Fruit fly (Drosophila melanogaster) whole organism, prepupa: ENCODE data around the gene tal-AA.
A peak's percentile ranks its signal among the peaks of the same experiment; 100 is the strongest.

Source experiments
- Blimp-1 ChIP-seq: fragments of 200-800 bp; sonication (Bioruptor generic); optimal IDR thresholded peaks from 3 replicates; lab custom pipeline; 2017; ENCODE audit warnings: missing biosample characterization, missing genetic modification characterization, mild to moderate bottlenecking, moderate library complexity, missing genetic modification reagents
- CG11902 ChIP-seq: fragments of 200-800 bp; sonication (Bioruptor generic); optimal IDR thresholded peaks from 3 replicates; lab custom pipeline; 2016; ENCODE audit warnings: missing biosample characterization, missing genetic modification characterization
- CG16779 ChIP-seq: fragments of 200-800 bp; sonication (Bioruptor generic); optimal IDR thresholded peaks from 3 replicates; lab custom pipeline; 2017; ENCODE audit warnings: missing biosample characterization, mild to moderate bottlenecking, missing genetic modification characterization
- CG34406 ChIP-seq: fragments of 200-800 bp; sonication (Bioruptor generic); optimal IDR thresholded peaks from 3 replicates; lab custom pipeline; 2016; ENCODE audit warnings: missing biosample characterization, missing genetic modification characterization
- CG3919 ChIP-seq: fragments of 200-800 bp; sonication (Bioruptor generic); optimal IDR thresholded peaks from 3 replicates; lab custom pipeline; 2016; ENCODE audit warnings: missing biosample characterization, missing genetic modification characterization
- Eip75B ChIP-seq: fragments of 200-800 bp; sonication (Bioruptor generic); optimal IDR thresholded peaks from 3 replicates; lab custom pipeline; 2016; ENCODE audit warnings: missing biosample characterization, missing genetic modification characterization
- Eip78C ChIP-seq: fragments of 200-800 bp; sonication (Bioruptor generic); peaks from one replicate; lab custom pipeline; 2016; ENCODE audit warnings: missing biosample characterization, missing genetic modification characterization
- fd85E ChIP-seq: fragments of 200-800 bp; sonication (Bioruptor generic); optimal IDR thresholded peaks from 3 replicates; lab custom pipeline; 2016; ENCODE audit warnings: missing biosample characterization, missing genetic modification characterization
- svp ChIP-seq: fragments of 200-800 bp; sonication (Bioruptor generic); peaks from one replicate; lab custom pipeline; 2016; ENCODE audit warnings: missing biosample characterization, missing genetic modification characterization

DNA sequence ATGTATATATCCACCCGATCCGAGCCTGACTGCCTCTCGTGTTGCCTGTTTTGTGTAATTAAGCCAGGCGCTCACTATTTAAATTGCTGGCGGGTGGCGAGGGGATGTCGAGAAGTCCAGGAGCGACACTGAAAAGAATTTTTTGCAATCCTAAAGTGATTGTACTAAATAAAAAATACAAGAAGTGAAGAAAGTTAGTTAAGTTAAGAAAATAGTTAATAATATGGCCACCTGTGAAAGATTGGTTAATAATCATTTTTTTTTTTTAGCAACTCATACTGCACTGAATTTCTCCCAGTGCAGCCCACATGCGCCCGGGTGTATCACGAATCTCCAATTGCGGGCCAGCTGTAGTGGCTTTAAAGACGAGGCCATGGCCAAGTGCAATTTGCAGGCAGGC is 28.0 kb downstream of the tal-AA start:
- TF ChIP-seq fd85E: no peak
- TF ChIP-seq CG16779 (tag; lab: Kevin White, UChicago): peak; percentile 7
- TF ChIP-seq CG3919: peak; percentile 69
- TF ChIP-seq CG34406: peak; percentile 22
- peak; percentile 83 for TF ChIP-seq svp (GFP tag; lab: Kevin White, UChicago)
- no peak for TF ChIP-seq CG11902 (GFP tag; lab: Kevin White, UChicago)
- TF ChIP-seq Blimp-1 (GFP tag; lab: Kevin White, UChicago): no peak
- TF ChIP-seq Eip75B (GFP tag; lab: Kevin White, UChicago): peak; percentile 65
- peak; percentile 91 for TF ChIP-seq Eip78C (GFP tag; lab: Kevin White, UChicago)
